Fruit fly (Drosophila melanogaster): ENCODE data around the gene CG6664.
A peak's percentile ranks its signal among the peaks of the same experiment; 100 is the strongest.

CG6664 gene

DNA sequence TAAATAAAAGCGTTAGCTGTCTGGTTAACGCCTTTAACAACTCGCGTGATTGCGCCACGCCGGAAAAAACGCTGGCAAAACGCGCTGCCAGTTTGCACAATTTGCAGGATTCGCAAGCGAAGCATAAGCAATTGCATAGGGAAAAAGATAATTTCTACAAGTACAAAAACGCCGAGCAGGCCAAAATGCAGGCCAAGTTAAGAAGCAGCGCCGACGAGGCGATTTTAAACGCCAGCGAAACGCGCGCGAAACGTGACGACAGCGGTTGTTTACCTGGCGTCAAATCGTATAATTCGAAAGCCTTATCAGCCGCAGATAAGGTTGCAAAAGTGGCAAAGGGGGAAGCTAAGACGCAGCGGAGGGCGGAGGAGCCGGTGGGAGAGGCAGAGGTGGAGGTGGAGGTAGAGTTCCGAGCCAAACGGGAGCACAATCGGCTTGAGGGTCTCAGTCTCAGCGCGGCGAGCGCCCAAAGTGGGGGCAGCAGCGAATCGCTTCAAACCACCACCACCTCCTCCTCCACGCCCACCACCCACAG lies 34.8 kb downstream of the CG6664 start:
- peak; percentile 61 for TF ChIP-seq noc (tag; optimal IDR thresholded peaks at IDR 0.05)

- TF ChIP-seq noc (tag; optimal IDR thresholded peaks at IDR 0.05) = no peak
These were observed 37.6 kb downstream of the CG6664 start for dm6 chr3L:16978406-16978805.

- no peak for TF ChIP-seq noc (tag; optimal IDR thresholded peaks at IDR 0.05)
These were observed 38.7 kb downstream of the CG6664 start for dm6 chr3L:16977311-16977710.

DNA sequence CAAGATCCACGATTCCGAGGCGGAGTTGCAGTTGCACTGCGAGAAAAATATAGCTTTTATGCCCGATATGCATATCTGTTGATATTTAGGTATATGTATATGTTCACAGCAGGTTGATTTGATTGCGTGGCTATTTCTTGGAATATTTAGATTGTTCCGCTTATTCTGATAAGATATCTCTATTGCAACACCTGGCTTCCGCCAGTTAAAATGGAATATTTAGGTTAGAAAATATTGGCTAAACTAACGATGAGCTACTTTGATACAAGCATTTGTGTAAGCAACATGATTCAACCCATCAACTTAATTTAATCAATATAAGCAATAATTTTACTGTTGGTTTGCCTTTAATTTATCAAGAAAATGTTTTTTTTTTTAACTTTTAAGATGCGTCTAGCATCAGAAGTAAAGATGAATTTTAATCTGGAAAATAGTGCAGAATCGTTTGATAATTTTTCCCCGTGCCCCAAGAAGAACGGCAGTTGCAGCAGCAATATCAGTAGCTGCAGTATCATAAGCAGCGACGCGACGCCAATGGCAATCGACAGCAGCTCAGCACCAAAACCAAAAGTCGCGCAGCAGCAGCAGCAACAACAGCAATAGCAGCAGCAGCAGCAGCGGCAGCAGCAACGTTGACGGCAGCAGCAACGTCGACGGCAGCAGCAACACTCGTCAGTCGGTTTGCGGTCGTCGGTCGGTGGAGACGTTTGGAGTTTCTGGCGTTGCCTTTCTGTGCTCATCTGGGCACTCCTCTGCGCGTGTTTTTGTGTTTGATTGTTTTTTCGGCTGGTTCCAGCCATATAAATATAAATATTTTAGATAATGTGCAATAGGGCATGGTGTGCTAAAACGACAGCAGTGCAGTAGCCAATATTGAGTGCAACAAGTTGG lies 40.1 kb downstream of the CG6664 start:
- TF ChIP-seq noc (tag; optimal IDR thresholded peaks at IDR 0.05) = no peak

DNA sequence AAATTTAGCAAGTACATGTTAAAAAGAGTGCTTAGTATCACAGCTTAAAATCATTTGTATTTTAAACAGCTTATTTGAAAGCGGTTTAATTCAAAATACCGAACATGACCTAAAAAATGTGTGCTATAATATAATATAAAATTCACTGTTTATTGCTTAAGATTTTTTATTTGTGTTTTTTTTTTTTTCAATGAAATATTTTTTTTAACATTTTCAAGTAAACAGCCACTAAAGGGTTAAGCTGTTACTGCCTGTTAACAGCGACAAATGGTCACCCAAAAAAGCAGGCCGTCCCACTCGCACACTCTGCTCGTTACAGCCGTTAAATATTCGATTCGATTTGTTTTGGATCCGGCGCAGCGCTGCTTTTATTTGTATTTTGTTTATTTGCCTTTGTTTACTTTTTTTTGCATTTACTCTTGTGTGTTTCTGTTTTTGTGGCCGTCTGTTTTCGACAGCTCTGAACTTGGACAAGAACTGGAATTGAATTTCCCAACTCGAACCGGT lies 41.3 kb downstream of the CG6664 start:
- no peak for TF ChIP-seq noc (tag; optimal IDR thresholded peaks at IDR 0.05)

DNA sequence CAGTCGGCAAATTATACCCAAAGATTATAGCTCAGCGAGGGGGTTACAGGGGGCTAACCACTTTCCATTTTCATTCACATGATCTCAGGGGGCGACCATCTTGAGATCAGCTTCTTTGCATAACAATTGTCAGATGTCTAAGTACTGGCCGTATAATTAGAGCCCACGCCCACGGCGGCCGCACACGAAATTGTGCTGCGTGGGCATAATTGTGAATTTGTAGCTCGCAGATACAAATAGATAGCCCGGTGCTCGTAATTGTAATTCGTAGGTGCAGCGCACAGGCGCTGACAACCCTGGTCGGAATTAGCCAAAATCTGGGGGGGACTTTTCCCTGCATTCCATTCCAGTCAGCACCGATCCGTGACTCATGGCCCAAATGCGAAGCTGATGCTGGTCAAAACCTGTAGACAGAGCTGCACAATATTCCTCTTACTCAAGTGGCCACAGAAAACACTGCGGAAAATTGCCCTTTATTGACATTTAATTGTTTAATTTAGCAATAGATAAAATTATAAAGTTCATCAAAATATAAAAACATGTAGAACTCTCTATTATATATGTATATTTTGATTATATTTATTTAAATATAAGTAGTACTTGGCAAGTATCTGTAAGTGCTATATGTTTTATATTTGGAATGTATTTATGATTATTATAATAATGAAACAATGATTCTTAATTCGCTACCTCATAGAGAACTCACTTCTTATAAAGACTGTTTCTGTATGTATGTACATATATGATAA lies 44.2 kb downstream of the CG6664 start:
- TF ChIP-seq noc (tag; optimal IDR thresholded peaks at IDR 0.05) = no peak

- TF ChIP-seq noc (tag; optimal IDR thresholded peaks at IDR 0.05) = peak; percentile 34
These were observed 46.3 kb downstream of the CG6664 start, which contains the start of gene Exn for dm6 chr3L:16969652-16970109. Exn (plus strand) TSS chr3L:16970013.
